Worm (Caenorhabditis elegans): ENCODE data around the gene col-122.

DNA sequence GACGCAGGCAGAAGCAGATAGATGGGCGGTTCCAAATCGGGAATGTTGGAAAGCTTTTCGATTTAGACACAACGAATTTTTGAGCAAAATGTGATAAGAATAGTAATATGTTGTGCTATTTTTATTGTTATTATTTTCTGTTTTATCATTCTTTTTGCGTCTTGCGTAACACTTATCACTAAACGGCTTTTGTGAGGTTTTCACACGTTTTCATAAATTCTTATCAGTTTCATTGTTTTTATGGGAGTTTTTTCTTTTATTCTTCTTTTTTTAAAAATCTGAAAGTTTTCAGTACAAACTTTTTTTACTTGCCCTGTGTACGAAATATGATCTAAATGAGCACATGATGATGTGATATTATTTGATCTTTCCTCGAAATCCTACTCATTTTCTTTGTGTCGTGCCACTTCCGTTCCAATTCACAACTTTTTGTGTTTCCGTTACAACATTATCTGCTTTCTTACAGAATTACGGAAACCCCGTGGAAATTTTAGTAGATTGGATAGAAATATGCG is 22.8 kb upstream of the col-122 start, which contains the start of gene fbl-1:
- TF ChIP-seq blmp-1 (tag; optimal IDR thresholded peaks at IDR 0.05) (no peak), mls-2 (tag; optimal IDR thresholded peaks at IDR 0.05) (no peak), snpc-4 (tag; optimal IDR thresholded peaks at IDR 0.05) (no peak), unc-62 (GFP tag; optimal IDR thresholded peaks at IDR 0.05) (no peak), lin-13 (tag; optimal IDR thresholded peaks at IDR 0.05) (no peak), nhr-237 (tag; optimal IDR thresholded peaks at IDR 0.05) (no peak), unc-39 (tag; optimal IDR thresholded peaks at IDR 0.05) (no peak), ztf-11 (tag; optimal IDR thresholded peaks at IDR 0.05) (no peak), nhr-28 (tag; optimal IDR thresholded peaks at IDR 0.05) (no peak), mab-5 (tag; optimal IDR thresholded peaks at IDR 0.05) (no peak)
